Fruit fly (Drosophila melanogaster) whole organism, embryonic: ENCODE measurements around the gene CG2076.

Experiments used
- CG11085 ChIP-seq: fragments of 200-800 bp; sonication (Bioruptor generic); IDR thresholded peaks from 2 replicates; pipeline ENCODE4 v1.3.6; 2022; ENCODE audit warnings: missing biosample characterization, missing genetic modification characterization
- CG11093 ChIP-seq: fragments of 200-800 bp; sonication (Bioruptor generic); IDR thresholded peaks from 3 replicates; pipeline ENCODE4 v1.3.6; 2022; ENCODE audit warnings: missing biosample characterization, missing genetic modification characterization
- CG1233 ChIP-seq: fragments of 200-800 bp; sonication (Bioruptor generic); optimal IDR thresholded peaks from 4 replicates; lab custom pipeline; 2018; ENCODE audit warnings: missing biosample characterization, mild to moderate bottlenecking, missing genetic modification characterization
- CG14441 ChIP-seq: fragments of 200-800 bp; sonication (Bioruptor generic); IDR thresholded peaks from 2 replicates; pipeline ENCODE4 v1.3.6; 2022; ENCODE audit warnings: missing biosample characterization, missing genetic modification characterization
- CG17359 ChIP-seq: fragments of 200-800 bp; sonication (Bioruptor generic); optimal IDR thresholded peaks from 3 replicates; lab custom pipeline; 2018; ENCODE audit warnings: missing biosample characterization, mild to moderate bottlenecking, missing genetic modification characterization, moderate library complexity
- CG18262 ChIP-seq: fragments of 200-800 bp; optimal IDR thresholded peaks from 3 replicates; lab custom pipeline; 2019; ENCODE audit warnings: missing biosample characterization, mild to moderate bottlenecking, missing genetic modification characterization, moderate library complexity
- CG18764 ChIP-seq: fragments of 200-800 bp; sonication (Bioruptor generic); optimal IDR thresholded peaks from 3 replicates; lab custom pipeline; 2016; ENCODE audit warnings: missing biosample characterization, missing genetic modification characterization
- CG2199 ChIP-seq: fragments of 200-800 bp; sonication (Bioruptor generic); IDR thresholded peaks from 3 replicates; pipeline ENCODE4 v1.3.6; 2022; ENCODE audit warnings: missing biosample characterization, missing genetic modification characterization
- CG2875 ChIP-seq: fragments of 200-800 bp; sonication (Bioruptor generic); optimal IDR thresholded peaks from 2 replicates; lab custom pipeline; 2017; ENCODE audit warnings: missing biosample characterization, mild to moderate bottlenecking, missing genetic modification characterization, missing genetic modification reagents
- CG34376 ChIP-seq: fragments of 200-800 bp; sonication (Bioruptor generic); optimal IDR thresholded peaks from 2 replicates; lab custom pipeline; 2018; ENCODE audit warnings: missing biosample characterization, mild to moderate bottlenecking, missing genetic modification characterization
- CG34422 ChIP-seq: fragments of 200-800 bp; sonication (Bioruptor generic); IDR thresholded peaks from 3 replicates; pipeline ENCODE4 v1.3.6; 2022; ENCODE audit warnings: missing biosample characterization, missing genetic modification characterization
- CG42726 ChIP-seq: fragments of 200-800 bp; sonication (Bioruptor generic); IDR thresholded peaks from 2 replicates; pipeline ENCODE4 v1.3.6; 2022; ENCODE audit warnings: missing biosample characterization, missing genetic modification characterization; ENCODE audit not compliant: partially characterized antibody
- CG6813 ChIP-seq: fragments of 200-800 bp; sonication (Bioruptor generic); optimal IDR thresholded peaks from 2 replicates; lab custom pipeline; 2017; ENCODE audit warnings: missing biosample characterization, missing genetic modification characterization, mild to moderate bottlenecking, moderate library complexity, missing genetic modification reagents
- Dfd ChIP-seq, 2 experiments: fragments of >200 bp; optimal IDR thresholded peaks; 2 replicates each; lab custom pipeline; 2017; ENCODE audit warnings: missing biosample characterization in 2 of 2, missing genetic modification characterization in 2 of 2
- H2.0 ChIP-seq: fragments of 200-800 bp; sonication (Bioruptor generic); IDR thresholded peaks from 2 replicates; pipeline ENCODE4 v1.3.6; 2022; ENCODE audit warnings: missing biosample characterization, missing genetic modification characterization
- HLH3B ChIP-seq: fragments of 200-800 bp; sonication (Bioruptor generic); IDR thresholded peaks from 2 replicates; pipeline ENCODE4 v1.3.6; 2022; ENCODE audit warnings: missing biosample characterization, missing genetic modification characterization
- Jarid2 ChIP-seq: fragments of 200-800 bp; sonication (Bioruptor generic); optimal IDR thresholded peaks from 3 replicates; lab custom pipeline; 2017; ENCODE audit warnings: mild to moderate bottlenecking, missing biosample characterization, missing genetic modification reagents, missing genetic modification characterization
- Lpt ChIP-seq: fragments of >200 bp; optimal IDR thresholded peaks from 2 replicates; lab custom pipeline; 2018; ENCODE audit warnings: missing biosample characterization, missing genetic modification characterization
- Max ChIP-seq: fragments of 200-800 bp; sonication (Bioruptor generic); optimal IDR thresholded peaks from 2 replicates; lab custom pipeline; 2016; ENCODE audit warnings: missing biosample characterization, mild to moderate bottlenecking, missing genetic modification characterization
- NFAT ChIP-seq: fragments of 200-800 bp; sonication (Bioruptor generic); IDR thresholded peaks from 2 replicates; pipeline ENCODE4 v1.3.6; 2022; ENCODE audit warnings: missing biosample characterization, missing genetic modification characterization
- NK7.1 ChIP-seq: fragments of 200-800 bp; sonication (Bioruptor generic); optimal IDR thresholded peaks from 3 replicates; lab custom pipeline; 2016; ENCODE audit warnings: missing biosample characterization, missing genetic modification characterization
- Neu2 ChIP-seq: fragments of 200-800 bp; sonication (Bioruptor generic); optimal IDR thresholded peaks from 3 replicates; lab custom pipeline; 2016; ENCODE audit warnings: missing biosample characterization, missing genetic modification characterization, borderline replicate concordance
- Oaz ChIP-seq: fragments of 200-800 bp; sonication (Bioruptor generic); IDR thresholded peaks from 2 replicates; pipeline ENCODE4 v1.3.6; 2022; ENCODE audit warnings: missing biosample characterization, missing genetic modification characterization
- Opbp ChIP-seq: fragments of 200-800 bp; sonication (Bioruptor generic); IDR thresholded peaks from 3 replicates; pipeline ENCODE4 v1.3.6; 2022; ENCODE audit warnings: missing biosample characterization, missing genetic modification characterization; ENCODE audit not compliant: partially characterized antibody
- Pdp1 ChIP-seq, 2 experiments: fragments of 200-800 bp; sonication (Bioruptor generic); optimal IDR thresholded peaks; 3 replicates each; lab custom pipeline; 2016; ENCODE audit warnings: missing biosample characterization in 2 of 2, missing genetic modification characterization in 2 of 2, mild to moderate bottlenecking in 1 of 2, moderate library complexity in 1 of 2
- Ptx1 ChIP-seq: fragments of 200-800 bp; sonication (Bioruptor generic); IDR thresholded peaks from 2 replicates; pipeline ENCODE4 v1.3.6; 2022; ENCODE audit warnings: missing biosample characterization, missing genetic modification characterization
- Six4 ChIP-seq: fragments of 200-800 bp; sonication (Bioruptor generic); optimal IDR thresholded peaks from 2 replicates; lab custom pipeline; 2016; ENCODE audit warnings: missing biosample characterization, missing genetic modification characterization
- Taf1 ChIP-seq: fragments of 200-800 bp; sonication (Bioruptor generic); IDR thresholded peaks from 2 replicates; pipeline ENCODE4 v1.3.6; 2022; ENCODE audit warnings: missing biosample characterization, missing genetic modification characterization
- cg ChIP-seq: fragments of 200-800 bp; sonication (Bioruptor generic); optimal IDR thresholded peaks from 3 replicates; lab custom pipeline; 2019; ENCODE audit warnings: missing biosample characterization, mild to moderate bottlenecking, missing genetic modification characterization, moderate library complexity
- chm ChIP-seq: fragments of 200-800 bp; sonication (Bioruptor generic); IDR thresholded peaks from 2 replicates; pipeline ENCODE4 v1.3.6; 2022; ENCODE audit warnings: missing biosample characterization, missing genetic modification characterization
- cwo ChIP-seq: fragments of 200-800 bp; sonication (Bioruptor generic); optimal IDR thresholded peaks from 3 replicates; lab custom pipeline; 2017; ENCODE audit warnings: missing biosample characterization, missing genetic modification characterization, mild to moderate bottlenecking, moderate library complexity, missing genetic modification reagents
- dimm ChIP-seq: fragments of 200-800 bp; sonication (Bioruptor generic); IDR thresholded peaks from 2 replicates; pipeline ENCODE4 v1.3.6; 2022; ENCODE audit warnings: missing biosample characterization, missing genetic modification characterization
- eve ChIP-seq, 2 experiments: fragments of >200 bp; optimal IDR thresholded peaks; 2 replicates each; lab custom pipeline; 2017; ENCODE audit warnings: missing biosample characterization in 2 of 2, missing genetic modification characterization in 2 of 2
- grau ChIP-seq: fragments of 200-800 bp; optimal IDR thresholded peaks from 3 replicates; lab custom pipeline; 2019; ENCODE audit warnings: missing biosample characterization, mild to moderate bottlenecking, missing genetic modification characterization, moderate library complexity
- ham ChIP-seq: fragments of 200-800 bp; sonication (Bioruptor generic); IDR thresholded peaks from 2 replicates; pipeline ENCODE4 v1.3.6; 2022; ENCODE audit warnings: missing biosample characterization, missing genetic modification characterization
- insv ChIP-seq, 2 experiments: fragments of 200-800 bp; sonication (Bioruptor generic); optimal IDR thresholded peaks; 3 replicates each; lab custom pipeline; 2016 to 2018; ENCODE audit warnings: missing biosample characterization in 2 of 2, missing genetic modification characterization in 2 of 2
- nerfin-1 ChIP-seq: fragments of 200-800 bp; sonication (Bioruptor generic); optimal IDR thresholded peaks from 3 replicates; lab custom pipeline; 2019; ENCODE audit warnings: missing biosample characterization, mild to moderate bottlenecking, missing genetic modification characterization, moderate library complexity
- phol ChIP-seq: fragments of 200-800 bp; sonication (Bioruptor generic); optimal IDR thresholded peaks from 3 replicates; lab custom pipeline; 2018; ENCODE audit warnings: missing biosample characterization, mild to moderate bottlenecking, missing genetic modification characterization, moderate library complexity
- prd ChIP-seq, 3 experiments: fragments of >200 bp in 2 of 3; fragments of 200-800 bp in 1 of 3; sonication (Bioruptor generic) in 1 of 3; optimal IDR thresholded peaks in 2 of 3; IDR thresholded peaks in 1 of 3; 2 replicates in 2 of 3; 3 replicates in 1 of 3; pipeline versions ENCODE4 v1.3.6 to Lab custom; 2017 to 2022; ENCODE audit warnings: missing biosample characterization in 1 of 3, missing genetic modification characterization in 1 of 3
- pum ChIP-seq: fragments of 200-800 bp; sonication (Bioruptor generic); optimal IDR thresholded peaks from 2 replicates; lab custom pipeline; 2016; ENCODE audit warnings: missing biosample characterization, missing genetic modification characterization
- slbo ChIP-seq: fragments of 200-800 bp; sonication (Bioruptor generic); IDR thresholded peaks from 2 replicates; pipeline ENCODE4 v1.3.6; 2022; ENCODE audit warnings: missing biosample characterization, missing genetic modification characterization
- slou ChIP-seq: fragments of 200-800 bp; sonication (Bioruptor generic); optimal IDR thresholded peaks from 3 replicates; lab custom pipeline; 2016; ENCODE audit warnings: missing biosample characterization, missing genetic modification characterization
- tgo ChIP-seq: fragments of 200-800 bp; sonication (Bioruptor generic); IDR thresholded peaks from 3 replicates; pipeline ENCODE4 v1.3.6; 2022; ENCODE audit warnings: missing biosample characterization, missing genetic modification characterization
- tio ChIP-seq: fragments of 200-800 bp; sonication (Bioruptor generic); optimal IDR thresholded peaks from 2 replicates; lab custom pipeline; 2017; ENCODE audit warnings: missing biosample characterization, missing genetic modification characterization, inconsistent platforms
- vvl ChIP-seq: fragments of 200-800 bp; sonication (Bioruptor generic); IDR thresholded peaks from 2 replicates; pipeline ENCODE4 v1.3.6; 2022; ENCODE audit warnings: missing biosample characterization, missing genetic modification characterization
- wdn ChIP-seq: fragments of 200-800 bp; sonication (Bioruptor generic); IDR thresholded peaks from 2 replicates; pipeline ENCODE4 v1.3.6; 2022; ENCODE audit warnings: missing biosample characterization, missing genetic modification characterization

The CG2076 gene

DNA sequence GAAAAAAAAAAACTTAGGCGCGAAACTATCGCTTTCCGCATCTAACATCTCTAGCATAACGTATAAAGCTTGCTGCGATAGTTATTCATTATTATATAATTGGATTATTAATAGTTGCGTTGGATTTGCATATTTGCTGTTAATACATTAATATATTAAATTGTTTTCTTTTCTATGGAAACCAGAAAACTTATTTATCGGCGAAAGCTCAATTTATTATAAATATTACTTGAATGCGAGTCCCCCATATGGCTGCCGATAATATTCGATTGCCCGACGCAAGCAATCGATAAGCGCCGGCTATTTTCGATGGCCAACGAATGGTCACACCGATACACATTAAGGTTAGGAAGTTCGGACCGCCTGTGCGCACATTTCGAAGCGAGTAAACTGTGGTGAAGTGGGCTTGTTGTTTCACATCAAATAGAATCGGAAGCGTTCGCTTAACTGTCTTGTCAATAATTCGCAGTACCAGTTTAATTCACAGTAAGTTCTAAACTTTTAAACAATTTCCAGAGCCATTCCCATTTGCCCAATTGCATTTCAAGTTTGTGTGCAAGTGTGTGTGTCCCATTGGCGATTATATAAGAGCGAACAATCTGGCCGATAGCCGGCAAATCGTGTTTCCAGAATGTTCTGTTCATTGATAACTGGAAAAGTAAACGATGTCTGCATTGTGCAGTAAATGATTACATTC is 18.3 kb downstream of the CG2076 start, which contains the start of gene Hsp60A (continued):
- TF ChIP-seq H2.0 (0 out of 2 replicates have a peak, but pooled peaks have one; percentile 8), CG2875 (no peak), CG18764 (GFP tag; lab: Kevin White, UChicago) (peak; percentile 28), CG42726 (GFP tag; lab: Robert Waterston, UW) (no peak), Jarid2 (GFP tag; lab: Kevin White, UChicago) (no peak), dimm (GFP tag; lab: Robert Waterston, UW) (no peak), slou (GFP tag; lab: Kevin White, UChicago) (no peak)

DNA sequence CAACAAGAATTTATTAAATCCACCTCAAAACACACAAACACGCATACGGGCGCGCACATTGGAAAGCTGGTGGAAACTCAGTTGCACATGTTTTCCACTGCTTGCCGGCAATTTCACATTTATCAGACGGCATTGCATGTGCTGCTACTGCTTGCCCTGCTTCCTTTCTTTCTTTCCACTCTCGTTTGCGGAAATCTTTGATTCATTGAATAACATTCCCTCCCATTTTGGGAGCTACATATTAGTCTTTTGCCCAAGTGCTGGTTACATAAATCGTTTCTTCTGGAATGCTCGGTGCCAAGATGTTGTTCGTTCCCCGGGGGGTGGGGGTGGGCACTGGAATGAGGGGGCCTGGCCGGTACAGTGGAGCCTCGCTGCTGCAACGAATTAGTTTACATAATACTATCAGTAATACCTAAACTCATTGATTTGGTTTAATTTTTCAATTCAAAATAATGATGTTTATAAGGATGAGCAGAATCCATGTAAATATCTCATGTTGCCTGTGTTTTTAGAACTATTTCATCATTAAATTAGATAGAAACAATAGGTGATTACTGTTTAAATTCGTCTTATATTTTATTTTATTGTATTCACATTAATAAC is 18.9 kb downstream of the CG2076 start:
- TF ChIP-seq Taf1 (no peak), vvl (GFP tag; lab: Robert Waterston, UW) (peak; percentile 36; the same call in 1 of the 2 replicates), insv (GFP tag; optimal IDR thresholded peaks at IDR 0.05; lab: Kevin White, UChicago) (peak in 1 of 2 experiments; percentile 89), Pdp1 (GFP tag; optimal IDR thresholded peaks at IDR 0.05; lab: Kevin White, UChicago) (peak in 1 of 2 experiments; percentile 68), CG2199 (GFP tag; lab: Robert Waterston, UW) (0 out of 3 replicates have a peak, but pooled peaks have one; percentile 16), grau (peak; percentile 92), CG17359 (peak; percentile 15), tio (GFP tag; lab: Kevin White, UChicago) (no peak), Opbp (GFP tag; lab: Robert Waterston, UW) (no peak), Max (GFP tag; lab: Kevin White, UChicago) (peak; percentile 7), NK7.1 (no peak), wdn (GFP tag; lab: Robert Waterston, UW) (no peak), CG11085 (GFP tag; lab: Robert Waterston, UW) (no peak), Neu2 (no peak), CG11093 (GFP tag; lab: Robert Waterston, UW) (no peak), cwo (GFP tag; lab: Kevin White, UChicago) (peak; percentile 5), tgo (GFP tag; lab: Robert Waterston, UW) (peak; percentile 23; the same call in 1 of the 3 replicates), cg (GFP tag; lab: Kevin White, UChicago) (peak; percentile 54), ham (no peak), phol (tag; lab: Kevin White, UChicago) (peak; percentile 12), CG18262 (no peak), CG14441 (GFP tag; lab: Robert Waterston, UW) (peak; percentile 14; the same call in 1 of the 2 replicates), slbo (GFP tag; lab: Robert Waterston, UW) (0 out of 2 replicates have a peak, but pooled peaks have one; percentile 7), chm (GFP tag; lab: Robert Waterston, UW) (0 out of 2 replicates have a peak, but pooled peaks have one; percentile 37), Dfd (GFP tag; optimal IDR thresholded peaks at IDR 0.05; lab: Kevin White, UChicago) (peak in 1 of 2 experiments; percentile 68), CG1233 (GFP tag; lab: Kevin White, UChicago) (no peak), CG6813 (GFP tag; lab: Kevin White, UChicago) (no peak), Oaz (GFP tag; lab: Robert Waterston, UW) (no peak), prd (optimal IDR thresholded peaks at IDR 0.05; lab: Kevin White, UChicago) (no peak), prd (GFP tag; IDR thresholded peaks at IDR 0.05; lab: Robert Waterston, UW) (peak; percentile 36; the same call in 1 of the 3 replicates), Six4 (GFP tag; lab: Kevin White, UChicago) (peak; percentile 25), HLH3B (GFP tag; lab: Robert Waterston, UW) (peak; percentile 45), nerfin-1 (no peak), pum (GFP tag; lab: Kevin White, UChicago) (no peak), Ptx1 (GFP tag; lab: Robert Waterston, UW) (peak; percentile 38; the same call in 1 of the 2 replicates), Lpt (GFP tag; lab: Kevin White, UChicago) (no peak), CG34376 (GFP tag; lab: Kevin White, UChicago) (no peak), eve (GFP tag; optimal IDR thresholded peaks at IDR 0.05; lab: Kevin White, UChicago) (no peak), NFAT (peak; percentile 29; the same call in 1 of the 2 replicates), CG34422 (peak; percentile 74; the same call in 2 of the 3 replicates)
